Fruit fly (Drosophila melanogaster): ENCODE results near the gene Abcd3.

dm6 chrX:19788621-19788944 lies 38.0 kb downstream of the Abcd3 start:
- TF ChIP-seq Taf1 (GFP tag; IDR thresholded peaks at IDR 0.05) (no peak), trem (tag; optimal IDR thresholded peaks at IDR 0.05) (no peak), Asciz (GFP tag; optimal IDR thresholded peaks at IDR 0.05) (no peak), Lim3 (GFP tag; IDR thresholded peaks at IDR 0.05) (no peak), BEAF-32 (GFP tag; optimal IDR thresholded peaks at IDR 0.05) (no peak), Usf (GFP tag; optimal IDR thresholded peaks at IDR 0.05) (no peak), inv (GFP tag; IDR thresholded peaks at IDR 0.05; ENCODE audit: partially characterized antibody) (no peak), CG1792 (GFP tag; optimal IDR thresholded peaks at IDR 0.05) (no peak), Camta (GFP tag; optimal IDR thresholded peaks at IDR 0.05) (no peak)
